Fruit fly (Drosophila melanogaster) whole organism, adult: ENCODE results near the gene Dad.

Experiments
- CG12768 ChIP-seq: fragments of 200-800 bp; sonication (Bioruptor generic); optimal IDR thresholded peaks from 2 replicates; lab custom pipeline; 2017; ENCODE audit warnings: missing biosample characterization, missing genetic modification characterization, mild to moderate bottlenecking, moderate library complexity, missing genetic modification reagents
- CG33017 ChIP-seq: fragments of 200-800 bp; sonication (Bioruptor generic); optimal IDR thresholded peaks from 2 replicates; lab custom pipeline; 2018; ENCODE audit warnings: missing biosample characterization, mild to moderate bottlenecking, missing genetic modification characterization, moderate library complexity
- CG5204 ChIP-seq: fragments of 200-800 bp; sonication (Bioruptor generic); optimal IDR thresholded peaks from 2 replicates; lab custom pipeline; 2016; ENCODE audit warnings: missing biosample characterization, missing genetic modification characterization
- CG7045 ChIP-seq: fragments of 200-800 bp; sonication (Bioruptor generic); optimal IDR thresholded peaks from 2 replicates; lab custom pipeline; 2017; ENCODE audit warnings: missing biosample characterization, mild to moderate bottlenecking, missing genetic modification characterization
- CG7101 ChIP-seq: fragments of 200-800 bp; sonication (Bioruptor generic); optimal IDR thresholded peaks from 2 replicates; lab custom pipeline; 2018; ENCODE audit warnings: missing biosample characterization, mild to moderate bottlenecking, missing genetic modification characterization, moderate library complexity
- Mnt ChIP-seq: fragments of 200-800 bp; sonication (Bioruptor generic); optimal IDR thresholded peaks from 2 replicates; lab custom pipeline; 2016; ENCODE audit warnings: missing biosample characterization, mild to moderate bottlenecking, missing genetic modification characterization
- bab1 ChIP-seq: fragments of 200-800 bp; sonication (Bioruptor generic); optimal IDR thresholded peaks from 3 replicates; lab custom pipeline; 2019; ENCODE audit warnings: missing biosample characterization, mild to moderate bottlenecking, missing genetic modification characterization, moderate library complexity
- cnc ChIP-seq, 2 experiments: fragments of >200 bp; optimal IDR thresholded peaks; 2 replicates each; lab custom pipeline; 2017
- kay ChIP-seq: fragments of 200-800 bp; sonication (Bioruptor generic); peaks from one replicate; lab custom pipeline; 2016; ENCODE audit warnings: missing biosample characterization, missing genetic modification characterization, borderline replicate concordance
- ovo ChIP-seq: fragments of 200-800 bp; sonication (Bioruptor generic); optimal IDR thresholded peaks from 2 replicates; lab custom pipeline; 2016; ENCODE audit warnings: missing biosample characterization, missing genetic modification characterization
- pad ChIP-seq: fragments of 200-800 bp; sonication (Bioruptor generic); optimal IDR thresholded peaks from 3 replicates; lab custom pipeline; 2017; ENCODE audit warnings: missing biosample characterization, missing genetic modification characterization, mild to moderate bottlenecking, moderate library complexity, missing genetic modification reagents
- tj ChIP-seq: fragments of 200-800 bp; sonication (Bioruptor generic); optimal IDR thresholded peaks from 3 replicates; lab custom pipeline; 2017; ENCODE audit warnings: missing biosample characterization, mild to moderate bottlenecking, missing genetic modification characterization, moderate library complexity

DNA sequence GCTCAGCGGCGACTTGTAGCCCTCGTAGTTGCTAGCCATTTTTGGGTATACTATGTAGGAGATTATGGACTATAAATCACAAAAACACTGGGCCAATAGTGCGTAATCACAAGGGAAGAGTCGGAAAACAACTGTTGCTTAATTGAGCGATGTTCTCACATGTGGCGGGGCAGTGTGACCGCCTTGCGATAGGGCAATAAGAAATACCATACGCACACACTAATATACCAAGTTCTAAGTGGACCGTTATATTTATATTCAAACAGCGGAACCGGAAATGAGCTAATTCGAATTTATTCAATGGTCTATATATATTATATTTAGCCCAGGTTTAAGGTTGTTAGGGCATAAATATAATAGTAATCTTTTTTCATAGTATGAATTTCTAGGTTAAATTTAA, 32.9 kb upstream of the Dad start, which contains the start of gene Adsl:
- TF ChIP-seq Mnt (GFP tag; lab: Kevin White, UChicago) (peak; percentile 84), kay (GFP tag; lab: Kevin White, UChicago) (peak; percentile 82), CG5204 (GFP tag; lab: Kevin White, UChicago) (no peak), cnc (optimal IDR thresholded peaks at IDR 0.05; lab: Kevin White, UChicago) (no peak), CG7045 (peak; percentile 24), bab1 (GFP tag; lab: Kevin White, UChicago) (peak; percentile 85), ovo (peak; percentile 51), CG33017 (tag; lab: Kevin White, UChicago) (peak; percentile 56), tj (GFP tag; lab: Kevin White, UChicago) (peak; percentile 28), CG7101 (tag; lab: Kevin White, UChicago) (peak; percentile 59), pad (GFP tag; lab: Kevin White, UChicago) (peak; percentile 46), CG12768 (GFP tag; lab: Kevin White, UChicago) (no peak)
